Fruit fly (Drosophila melanogaster) whole organism, wandering third instar larva: Measurements from ENCODE around the gene Gcn2.

Experiments
- Mio ChIP-seq: sonication (Bioruptor generic); optimal IDR thresholded peaks from 2 replicates; lab custom pipeline; 2016; ENCODE audit warnings: missing biosample characterization, missing genetic modification characterization
- Myc ChIP-seq: fragments of >200 bp; optimal IDR thresholded peaks from 2 replicates; lab custom pipeline; 2017
- br ChIP-seq: fragments of 200-800 bp; sonication (Bioruptor generic); optimal IDR thresholded peaks from 2 replicates; lab custom pipeline; 2016; ENCODE audit warnings: missing biosample characterization, missing genetic modification characterization
- dl ChIP-seq, 2 experiments: fragments of 175-275, 200-275 bp in 1 of 2; fragments of 200-275 bp in 1 of 2; sonication (Bioruptor generic); optimal IDR thresholded peaks; lab custom pipeline; 2018; ENCODE audit warnings: mild to moderate bottlenecking in 2 of 2, missing biosample characterization in 2 of 2, missing genetic modification characterization in 2 of 2, moderate library complexity in 2 of 2; ENCODE audit not compliant: partially characterized antibody in 2 of 2, insufficient read depth in 1 of 2
- fru ChIP-seq: fragments of 200-800 bp; sonication (Bioruptor generic); optimal IDR thresholded peaks from 3 replicates; lab custom pipeline; 2016; ENCODE audit warnings: missing biosample characterization, mild to moderate bottlenecking, missing genetic modification characterization
- h ChIP-seq: fragments of 200-800 bp; sonication (Bioruptor generic); optimal IDR thresholded peaks from 3 replicates; lab custom pipeline; 2016; ENCODE audit warnings: missing biosample characterization, mild to moderate bottlenecking, missing genetic modification characterization
- psq ChIP-seq: fragments of 200-800 bp; sonication (Bioruptor generic); optimal IDR thresholded peaks from 3 replicates; lab custom pipeline; 2017; ENCODE audit warnings: missing biosample characterization, mild to moderate bottlenecking, missing genetic modification characterization, moderate library complexity
- sv ChIP-seq: fragments of 200-800 bp; sonication (Bioruptor generic); optimal IDR thresholded peaks from 3 replicates; lab custom pipeline; 2016; ENCODE audit warnings: missing biosample characterization, missing genetic modification characterization
- usp ChIP-seq: fragments of >200 bp; optimal IDR thresholded peaks from 2 replicates; lab custom pipeline; 2017; ENCODE audit warnings: missing biosample characterization, missing genetic modification characterization

- no peak for TF ChIP-seq psq (GFP tag; lab: Kevin White, UChicago)
- no peak for TF ChIP-seq h (GFP tag; lab: Kevin White, UChicago)
- TF ChIP-seq sv (GFP tag; lab: Kevin White, UChicago) = no peak
- TF ChIP-seq Myc = no peak
- TF ChIP-seq dl (GFP tag; optimal IDR thresholded peaks at IDR 0.05; lab: Kevin White, UChicago; ENCODE audit: insufficient read depth in 1 of 2, partially characterized antibody in 2 of 2) = no peak
- TF ChIP-seq Mio (GFP tag; lab: Kevin White, UChicago) = no peak
- TF ChIP-seq fru (GFP tag; lab: Kevin White, UChicago) = no peak
- TF ChIP-seq usp (GFP tag; lab: Kevin White, UChicago) = no peak
- TF ChIP-seq br (GFP tag; lab: Kevin White, UChicago) = no peak
Observed at dm6 chr3R:31370204-31370603, 25.3 kb upstream of the Gcn2 start.
